Fruit fly (Drosophila melanogaster) whole organism, pupa: ENCODE measurements around the gene kuz.

Source experiments
- CG10348 ChIP-seq: fragments of 200-800 bp; sonication (Bioruptor generic); IDR thresholded peaks from 2 replicates; pipeline ENCODE4 v1.3.6; 2022; ENCODE audit warnings: missing biosample characterization, missing genetic modification characterization
- CG12605 ChIP-seq: fragments of 200-800 bp; sonication (Bioruptor generic); IDR thresholded peaks from 2 replicates; pipeline ENCODE4 v1.3.6; 2022; ENCODE audit warnings: missing biosample characterization, missing genetic modification characterization
- CG13204 ChIP-seq: fragments of 200-800 bp; sonication (Bioruptor generic); optimal IDR thresholded peaks from 2 replicates; lab custom pipeline; 2018; ENCODE audit warnings: missing biosample characterization, mild to moderate bottlenecking, missing genetic modification characterization, moderate library complexity
- CG14655 ChIP-seq: fragments of 200-800 bp; sonication (Bioruptor generic); optimal IDR thresholded peaks from 3 replicates; lab custom pipeline; 2017; ENCODE audit warnings: mild to moderate bottlenecking, missing biosample characterization, missing genetic modification reagents, missing genetic modification characterization
- CG17806 ChIP-seq: fragments of 200-800 bp; sonication (Bioruptor generic); optimal IDR thresholded peaks from 2 replicates; lab custom pipeline; 2018; ENCODE audit warnings: missing biosample characterization, mild to moderate bottlenecking, missing genetic modification characterization, moderate library complexity
- CG32121 ChIP-seq: fragments of 200-800 bp; sonication (Bioruptor generic); IDR thresholded peaks from 2 replicates; pipeline ENCODE4 v1.3.6; 2022; ENCODE audit warnings: missing biosample characterization, missing genetic modification characterization
- CG4496 ChIP-seq: fragments of 200-800 bp; sonication (Bioruptor generic); IDR thresholded peaks from 3 replicates; pipeline ENCODE4 v1.3.6; 2022; ENCODE audit warnings: missing biosample characterization, missing genetic modification characterization
- CG9948 ChIP-seq: fragments of 200-800 bp; sonication (Bioruptor generic); optimal IDR thresholded peaks from 2 replicates; lab custom pipeline; 2018; ENCODE audit warnings: missing biosample characterization, mild to moderate bottlenecking, missing genetic modification characterization, moderate library complexity
- D1 ChIP-seq: fragments of 200-800 bp; sonication (Bioruptor generic); optimal IDR thresholded peaks from 2 replicates; lab custom pipeline; 2018; ENCODE audit warnings: missing biosample characterization, mild to moderate bottlenecking, missing genetic modification characterization, moderate library complexity
- Ets98B ChIP-seq: fragments of 200-800 bp; sonication (Bioruptor generic); IDR thresholded peaks from 2 replicates; pipeline ENCODE4 v1.3.6; 2022; ENCODE audit warnings: missing biosample characterization, missing genetic modification characterization
- Pif1B ChIP-seq: fragments of 200-800 bp; sonication (Bioruptor generic); optimal IDR thresholded peaks from 3 replicates; lab custom pipeline; 2016; ENCODE audit warnings: missing biosample characterization, missing genetic modification characterization
- fd96Ca ChIP-seq: fragments of 200-800 bp; sonication (Bioruptor generic); IDR thresholded peaks from 3 replicates; pipeline ENCODE4 v1.3.6; 2022; ENCODE audit warnings: missing biosample characterization, missing genetic modification characterization
- gl ChIP-seq: fragments of 200-800 bp; sonication (Bioruptor generic); optimal IDR thresholded peaks from 2 replicates; lab custom pipeline; 2018; ENCODE audit warnings: missing biosample characterization, mild to moderate bottlenecking, missing genetic modification characterization
- rn ChIP-seq: fragments of 200-800 bp; sonication (Bioruptor generic); IDR thresholded peaks from 2 replicates; pipeline ENCODE4 v1.3.6; 2022; ENCODE audit warnings: missing biosample characterization, missing genetic modification characterization

DNA sequence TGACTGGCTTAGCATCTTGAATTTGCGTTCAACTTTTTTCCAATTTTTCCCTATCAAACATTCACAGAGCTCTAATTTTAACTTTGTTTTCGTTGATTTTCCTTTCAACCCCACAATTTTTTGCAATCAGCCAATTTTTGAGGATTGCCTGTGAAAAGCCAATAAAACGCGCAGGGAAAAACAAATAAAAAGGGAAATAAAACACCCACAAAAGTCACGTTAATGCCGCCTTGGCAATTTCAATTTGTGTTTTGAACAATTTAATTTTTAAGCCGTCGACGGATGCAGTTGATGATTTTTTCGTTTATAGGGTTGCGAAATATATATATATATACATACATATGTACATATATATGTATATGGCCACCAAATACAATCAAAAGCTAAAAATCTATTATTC, 19.0 kb downstream of the kuz start:
- TF ChIP-seq D1 (tag; lab: Kevin White, UChicago), result no peak
- TF ChIP-seq fd96Ca (GFP tag; lab: Robert Waterston, UW), result no peak
- no peak for TF ChIP-seq rn (GFP tag; lab: Robert Waterston, UW)
- no peak for TF ChIP-seq CG10348 (GFP tag; lab: Robert Waterston, UW)
- TF ChIP-seq CG17806 (tag; lab: Kevin White, UChicago), result no peak
- no peak for TF ChIP-seq CG14655 (GFP tag; lab: Kevin White, UChicago)
- no peak for TF ChIP-seq CG32121 (GFP tag; lab: Robert Waterston, UW)
- TF ChIP-seq Ets98B (GFP tag; lab: Robert Waterston, UW), result no peak
- no peak for TF ChIP-seq CG4496
- no peak for TF ChIP-seq gl (tag; lab: Kevin White, UChicago)
- no peak for TF ChIP-seq CG12605 (GFP tag; lab: Robert Waterston, UW)
- TF ChIP-seq CG13204 (GFP tag; lab: Kevin White, UChicago), result no peak
- TF ChIP-seq CG9948, result no peak
- no peak for TF ChIP-seq Pif1B (GFP tag; lab: Kevin White, UChicago)
